Worm (Caenorhabditis elegans) whole organism, young adult: ENCODE measurements around the gene stg-1.

Experiments used
- B0019.2 ChIP-seq: fragments of 200-800 bp; sonication (Bioruptor generic); conservative IDR thresholded peaks from 2 replicates; pipeline ENCODE4 v1.3.6; 2022; ENCODE audit warnings: missing genetic modification reagents, missing genetic modification characterization, missing compliant biosample characterization
- B0035.1 ChIP-seq: sonication (generic microtip); optimal IDR thresholded peaks from 2 replicates; lab custom pipeline; 2016; ENCODE audit warnings: missing genetic modification characterization, mild to moderate bottlenecking, missing compliant biosample characterization, missing genotype, missing genetic modification reagents
- B0261.1 ChIP-seq: sonication (generic microtip); optimal IDR thresholded peaks from 2 replicates; lab custom pipeline; 2016; ENCODE audit warnings: mild to moderate bottlenecking, missing genetic modification characterization, moderate library complexity, missing compliant biosample characterization
- F55B11.4 ChIP-seq: sonication (generic microtip); optimal IDR thresholded peaks from 2 replicates; lab custom pipeline; 2016; ENCODE audit warnings: missing compliant biosample characterization, missing genetic modification characterization, borderline replicate concordance; ENCODE audit not compliant: insufficient read depth
- F57C9.4 ChIP-seq: sonication (generic microtip); optimal IDR thresholded peaks from 2 replicates; lab custom pipeline; 2017; ENCODE audit warnings: mild to moderate bottlenecking, missing genetic modification characterization, missing compliant biosample characterization
- K11D2.4 ChIP-seq: fragments of 200-800 bp; sonication (Bioruptor generic); IDR thresholded peaks from 2 replicates; pipeline ENCODE4 v1.3.6; 2022; ENCODE audit warnings: missing genetic modification reagents, missing genetic modification characterization, missing compliant biosample characterization
- T07F8.4 ChIP-seq: sonication (generic microtip); optimal IDR thresholded peaks from 2 replicates; lab custom pipeline; 2016; ENCODE audit warnings: mild to moderate bottlenecking, missing genetic modification characterization, moderate library complexity, missing compliant biosample characterization
- T26A5.8 ChIP-seq: sonication (generic microtip); optimal IDR thresholded peaks from 2 replicates; lab custom pipeline; 2016; ENCODE audit warnings: missing genetic modification characterization, missing compliant biosample characterization
- Y53F4B.3 ChIP-seq: fragments of 200-800 bp; sonication (Bioruptor generic); IDR thresholded peaks from 2 replicates; pipeline ENCODE4 v1.3.6; 2022; ENCODE audit warnings: missing genetic modification reagents, missing genetic modification characterization, missing compliant biosample characterization
- akir-1 ChIP-seq: fragments of 200-800 bp; sonication (Bioruptor generic); optimal IDR thresholded peaks from 2 replicates; lab custom pipeline; 2018; ENCODE audit warnings: mild to moderate bottlenecking, missing genetic modification characterization, moderate library complexity, missing compliant biosample characterization
- atf-7 ChIP-seq: sonication (generic microtip); optimal IDR thresholded peaks from 2 replicates; lab custom pipeline; 2017; ENCODE audit warnings: mild to moderate bottlenecking, missing genetic modification characterization, missing compliant biosample characterization
- athp-1 ChIP-seq: sonication (generic microtip); optimal IDR thresholded peaks from 2 replicates; lab custom pipeline; 2017; ENCODE audit warnings: mild to moderate bottlenecking, missing genetic modification characterization, missing compliant biosample characterization
- attf-5 ChIP-seq: fragments of 200-800 bp; sonication (Bioruptor generic); optimal IDR thresholded peaks from 2 replicates; lab custom pipeline; 2018; ENCODE audit warnings: mild to moderate bottlenecking, missing genetic modification characterization, missing compliant biosample characterization
- attf-6 ChIP-seq: fragments of 200-800 bp; sonication (Bioruptor generic); IDR thresholded peaks from 2 replicates; pipeline ENCODE4 v1.3.6; 2022; ENCODE audit warnings: missing genetic modification reagents, missing genetic modification characterization, missing compliant biosample characterization
- cebp-1 ChIP-seq, 2 experiments: fragments of 200-800 bp in 1 of 2; sonication (Bioruptor generic) in 1 of 2; sonication (generic microtip) in 1 of 2; IDR thresholded peaks in 1 of 2; optimal IDR thresholded peaks in 1 of 2; 2 replicates each; pipeline versions ENCODE4 v1.3.6 to Lab custom; 2017 to 2022; ENCODE audit warnings: missing compliant biosample characterization in 2 of 2, missing genetic modification characterization in 2 of 2, mild to moderate bottlenecking in 1 of 2, missing genetic modification reagents in 1 of 2, moderate library complexity in 1 of 2
- ceh-40 ChIP-seq: fragments of 200-800 bp; sonication (Bioruptor generic); IDR thresholded peaks from 2 replicates; pipeline ENCODE4 v1.3.6; 2022; ENCODE audit warnings: missing genetic modification characterization, missing compliant biosample characterization
- ceh-79 ChIP-seq: sonication (generic microtip); optimal IDR thresholded peaks from 2 replicates; lab custom pipeline; 2017; ENCODE audit warnings: mild to moderate bottlenecking, missing genetic modification characterization, missing compliant biosample characterization
- dpff-1 ChIP-seq: sonication (generic microtip); optimal IDR thresholded peaks from 2 replicates; lab custom pipeline; 2017; ENCODE audit warnings: mild to moderate bottlenecking, missing genetic modification characterization, missing compliant biosample characterization
- egl-44 ChIP-seq: fragments of 200-800 bp; sonication (Bioruptor generic); IDR thresholded peaks from 2 replicates; pipeline ENCODE4 v1.3.6; 2022; ENCODE audit warnings: missing genetic modification reagents, missing genetic modification characterization, missing compliant biosample characterization
- egrh-3 ChIP-seq: fragments of 200-800 bp; sonication (Bioruptor generic); IDR thresholded peaks from 2 replicates; pipeline ENCODE4 v1.3.6; 2022; ENCODE audit warnings: missing genetic modification reagents, missing genetic modification characterization, missing compliant biosample characterization
- ets-4 ChIP-seq: fragments of 200-800 bp; sonication (Bioruptor generic); optimal IDR thresholded peaks from 2 replicates; lab custom pipeline; 2018; ENCODE audit warnings: mild to moderate bottlenecking, missing genetic modification characterization, missing compliant biosample characterization
- hlh-12 ChIP-seq: sonication (generic microtip); optimal IDR thresholded peaks from 2 replicates; lab custom pipeline; 2016; ENCODE audit warnings: missing genetic modification characterization, missing compliant biosample characterization
- hmg-1.2 ChIP-seq: fragments of 200-800 bp; sonication (Bioruptor generic); IDR thresholded peaks from 2 replicates; pipeline ENCODE4 v1.3.6; 2022; ENCODE audit warnings: missing genetic modification reagents, missing genetic modification characterization, missing compliant biosample characterization
- hsf-1 ChIP-seq: fragments of 200-800 bp; sonication (Bioruptor generic); IDR thresholded peaks from 2 replicates; pipeline ENCODE4 v1.3.6; 2022; ENCODE audit warnings: missing genetic modification reagents, missing genetic modification characterization, missing compliant biosample characterization
- lag-1 ChIP-seq: fragments of 200-800 bp; sonication (Bioruptor generic); IDR thresholded peaks from 2 replicates; pipeline ENCODE4 v1.3.6; 2022; ENCODE audit warnings: missing genetic modification reagents, missing genetic modification characterization, missing compliant biosample characterization
- lin-40 ChIP-seq: sonication (generic microtip); optimal IDR thresholded peaks from 2 replicates; lab custom pipeline; 2016; ENCODE audit warnings: missing genetic modification characterization, mild to moderate bottlenecking, missing compliant biosample characterization, missing genotype, missing genetic modification reagents
- lin-54 ChIP-seq: fragments of 200-800 bp; sonication (Bioruptor generic); optimal IDR thresholded peaks from 2 replicates; lab custom pipeline; 2018; ENCODE audit warnings: mild to moderate bottlenecking, missing genetic modification characterization, missing compliant biosample characterization
- lir-1 ChIP-seq: fragments of 200-800 bp; sonication (Bioruptor generic); conservative IDR thresholded peaks from 2 replicates; pipeline ENCODE4 v1.3.6; 2022; ENCODE audit warnings: missing genetic modification reagents, missing genetic modification characterization, missing compliant biosample characterization
- madf-3 ChIP-seq: fragments of 200-800 bp; sonication (Bioruptor generic); IDR thresholded peaks from 2 replicates; pipeline ENCODE4 v1.3.6; 2022; ENCODE audit warnings: missing genetic modification reagents, missing genetic modification characterization, missing compliant biosample characterization
- mcd-1 ChIP-seq: fragments of 200-800 bp; sonication (Bioruptor generic); IDR thresholded peaks from 2 replicates; pipeline ENCODE4 v1.3.6; 2022; ENCODE audit warnings: missing genetic modification reagents, missing genetic modification characterization, missing compliant biosample characterization
- mxl-1 ChIP-seq: sonication (generic microtip); optimal IDR thresholded peaks from 2 replicates; lab custom pipeline; 2016; ENCODE audit warnings: missing genetic modification characterization, missing compliant biosample characterization
- nhr-179 ChIP-seq: sonication (generic microtip); optimal IDR thresholded peaks from 2 replicates; lab custom pipeline; 2016; ENCODE audit warnings: mild to moderate bottlenecking, missing genetic modification characterization, missing compliant biosample characterization
- nhr-80 ChIP-seq: sonication (generic microtip); optimal IDR thresholded peaks from 2 replicates; lab custom pipeline; 2016; ENCODE audit warnings: missing genetic modification characterization, missing compliant biosample characterization
- pbrm-1 ChIP-seq: fragments of 200-800 bp; sonication (Bioruptor generic); IDR thresholded peaks from 2 replicates; pipeline ENCODE4 v1.3.6; 2022; ENCODE audit warnings: missing genetic modification reagents, missing genetic modification characterization, missing compliant biosample characterization
- rcor-1 ChIP-seq: fragments of 200-800 bp; sonication (Bioruptor generic); IDR thresholded peaks from 2 replicates; pipeline ENCODE4 v1.3.6; 2022; ENCODE audit warnings: missing genetic modification reagents, missing genetic modification characterization, missing compliant biosample characterization
- rpc-1 ChIP-seq, 2 experiments: fragments of 150-350 bp in 1 of 2; sonication (generic microtip) in 1 of 2; optimal IDR thresholded peaks; 2 replicates each; lab custom pipeline; 2014 to 2018; ENCODE audit warnings: missing biosample characterization in 1 of 2, missing genetic modification characterization in 1 of 2, missing genetic modification reagents in 1 of 2, missing genotype in 1 of 2
- snpc-1.1 ChIP-seq: sonication (generic microtip); optimal IDR thresholded peaks from 2 replicates; lab custom pipeline; 2017; ENCODE audit warnings: missing genetic modification characterization, mild to moderate bottlenecking, missing compliant biosample characterization, antibody characterized with exemption, moderate library complexity, missing genotype, missing genetic modification reagents; ENCODE audit not compliant: insufficient read depth
- snpc-1.3 ChIP-seq: sonication (generic microtip); optimal IDR thresholded peaks from 2 replicates; lab custom pipeline; 2017; ENCODE audit warnings: missing genetic modification characterization, mild to moderate bottlenecking, missing compliant biosample characterization, antibody characterized with exemption, moderate library complexity, missing genotype, missing genetic modification reagents; ENCODE audit not compliant: insufficient read depth
- snpc-4 ChIP-seq, 5 experiments: fragments of 150-350 bp in 1 of 5; sonication (generic microtip) in 4 of 5; optimal IDR thresholded peaks; 2 replicates each; lab custom pipeline; 2014 to 2018; ENCODE audit warnings: missing genetic modification characterization in 5 of 5, missing biosample characterization in 3 of 5, antibody characterized with exemption in 2 of 5, mild to moderate bottlenecking in 2 of 5, missing compliant biosample characterization in 2 of 5, missing genotype in 2 of 5, moderate library complexity in 2 of 5, missing genetic modification reagents in 1 of 5
- somi-1 ChIP-seq: fragments of 200-800 bp; sonication (Bioruptor generic); optimal IDR thresholded peaks from 2 replicates; lab custom pipeline; 2018; ENCODE audit warnings: mild to moderate bottlenecking, missing genetic modification characterization, missing compliant biosample characterization
- tbx-9 ChIP-seq: sonication (generic microtip); optimal IDR thresholded peaks from 2 replicates; lab custom pipeline; 2016; ENCODE audit warnings: borderline replicate concordance, missing genetic modification characterization, inconsistent platforms, missing compliant biosample characterization
- unc-62 ChIP-seq: fragments of 150-350 bp; optimal IDR thresholded peaks from 2 replicates; lab custom pipeline; 2014; ENCODE audit warnings: missing biosample characterization, missing genetic modification reagents, missing genetic modification characterization
- ztf-26 ChIP-seq: sonication (generic microtip); optimal IDR thresholded peaks from 2 replicates; lab custom pipeline; 2017; ENCODE audit warnings: missing genetic modification characterization, missing compliant biosample characterization
- ztf-3 ChIP-seq: fragments of 200-800 bp; sonication (Bioruptor generic); optimal IDR thresholded peaks from 2 replicates; lab custom pipeline; 2018; ENCODE audit warnings: mild to moderate bottlenecking, missing genetic modification characterization, missing compliant biosample characterization

The stg-1 gene

DNA sequence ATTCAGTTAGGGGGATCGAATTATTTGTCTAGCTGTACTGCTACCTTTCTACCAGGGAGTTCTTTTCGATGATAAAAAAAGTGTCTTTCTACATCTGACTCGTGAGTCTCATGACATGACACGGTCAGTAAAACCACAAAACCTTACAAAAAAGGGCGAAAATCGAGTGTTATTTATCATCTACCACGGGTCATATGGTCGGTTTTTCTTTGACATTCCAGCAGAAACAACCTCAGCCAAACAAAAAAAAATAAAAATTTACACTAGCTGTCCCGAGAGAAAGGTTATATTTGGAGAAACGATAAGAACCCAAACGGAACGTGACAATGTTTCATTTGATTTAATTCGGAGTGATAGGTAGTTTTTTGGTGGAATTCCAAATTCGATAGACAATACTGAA is 40.8 kb downstream of the stg-1 start:
- TF ChIP-seq somi-1 (GFP tag; lab: Kevin White, UChicago) (peak; percentile 15), ztf-26 (peak; percentile 52), K11D2.4 (GFP tag; lab: Robert Waterston, UW) (peak; percentile 78), attf-5 (GFP tag; lab: Kevin White, UChicago) (no peak), madf-3 (GFP tag; lab: Robert Waterston, UW) (no peak), lir-1 (GFP tag; lab: Robert Waterston, UW) (no peak), lin-40 (tag; lab: Kevin White, UChicago) (peak; percentile 25), cebp-1 (GFP tag; IDR thresholded peaks at IDR 0.05; lab: Robert Waterston, UW) (no peak), cebp-1 (tag; optimal IDR thresholded peaks at IDR 0.05; lab: Kevin White, UChicago) (peak; percentile 49), nhr-80 (tag; lab: Kevin White, UChicago) (peak; percentile 23)

DNA sequence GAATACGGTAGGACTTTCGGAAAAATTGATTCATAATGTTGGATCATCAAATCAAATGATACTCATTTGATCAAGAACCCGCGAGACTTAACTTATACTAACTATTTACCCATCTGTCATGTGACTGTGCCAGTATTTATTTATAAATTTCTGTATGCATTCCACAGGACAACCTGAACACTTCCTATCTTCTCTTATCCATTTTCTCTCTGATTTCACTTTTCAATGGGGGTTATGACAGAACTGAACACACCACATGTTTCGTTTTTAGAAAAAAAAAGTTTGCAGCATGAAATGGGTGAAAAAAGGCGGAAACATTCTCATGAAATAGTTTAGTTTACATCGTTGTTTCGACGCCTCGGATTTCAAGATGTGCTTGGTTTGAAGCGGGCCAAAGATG is 42.9 kb downstream of the stg-1 start:
- no peak for TF ChIP-seq mxl-1 (tag; lab: Kevin White, UChicago)
- TF ChIP-seq T26A5.8 (tag; lab: Kevin White, UChicago): no peak
- TF ChIP-seq ztf-3 (GFP tag; lab: Kevin White, UChicago): no peak
- no peak for TF ChIP-seq dpff-1 (tag; lab: Kevin White, UChicago)

DNA sequence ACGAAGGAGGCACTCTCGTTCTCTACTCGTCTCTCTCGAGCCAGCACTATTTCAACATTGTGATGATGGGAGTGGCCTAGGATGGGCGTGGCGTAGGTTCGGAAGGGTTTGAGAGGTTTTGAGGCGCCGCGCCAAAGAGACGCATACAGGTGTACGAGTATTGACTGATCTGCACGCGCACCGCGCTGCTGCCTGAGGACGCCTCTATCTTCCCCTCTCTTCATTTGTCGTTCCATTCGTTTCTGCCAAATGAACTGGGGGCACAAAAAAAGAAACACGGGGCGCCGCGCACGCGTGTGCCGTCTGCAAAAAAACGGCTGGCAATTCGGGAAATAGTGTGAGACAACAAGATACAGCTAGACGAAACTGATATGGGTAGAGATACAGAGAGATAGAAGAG is 44.4 kb downstream of the stg-1 start, which contains the start of gene lec-2:
TSS of gene lec-2 (minus strand) at position 171 of the 400 bp plus-strand sequence.
- TF ChIP-seq hsf-1 (no peak), snpc-1.1 (no peak), nhr-80 (tag; lab: Kevin White, UChicago) (no peak), unc-62 (no peak), F57C9.4 (no peak), F55B11.4 (tag; lab: Kevin White, UChicago) (no peak), rpc-1 (optimal IDR thresholded peaks at IDR 0.05; lab: Kevin White, UChicago) (no peak), rpc-1 (tag; optimal IDR thresholded peaks at IDR 0.05; lab: Kevin White, UChicago) (no peak), egl-44 (no peak), egrh-3 (GFP tag; lab: Robert Waterston, UW) (peak; percentile 13; the same call in 1 of the 2 replicates), ets-4 (GFP tag; lab: Kevin White, UChicago) (no peak), lin-54 (no peak), B0035.1 (no peak), dpff-1 (tag; lab: Kevin White, UChicago) (no peak), hmg-1.2 (GFP tag; lab: Robert Waterston, UW) (peak; percentile 42; the same call in 1 of the 2 replicates), ceh-40 (GFP tag; lab: Robert Waterston, UW) (no peak), snpc-4 (GFP tag; optimal IDR thresholded peaks at IDR 0.05; lab: Kevin White, UChicago) (no peak), snpc-4 (tag; optimal IDR thresholded peaks at IDR 0.05; lab: Kevin White, UChicago) (no peak), pbrm-1 (no peak), nhr-179 (tag; lab: Kevin White, UChicago) (no peak), athp-1 (tag; lab: Kevin White, UChicago) (no peak), snpc-1.3 (tag; lab: Kevin White, UChicago) (no peak), tbx-9 (no peak), akir-1 (GFP tag; lab: Kevin White, UChicago) (no peak), ceh-79 (tag; lab: Kevin White, UChicago) (no peak), B0261.1 (tag; lab: Kevin White, UChicago) (no peak), atf-7 (tag; lab: Kevin White, UChicago) (peak; percentile 25), lag-1 (no peak), rcor-1 (GFP tag; lab: Robert Waterston, UW) (no peak), Y53F4B.3 (GFP tag; lab: Robert Waterston, UW) (no peak), T07F8.4 (tag; lab: Kevin White, UChicago) (no peak), hlh-12 (no peak), mcd-1 (GFP tag; lab: Robert Waterston, UW) (peak; percentile 36; the same call in 1 of the 2 replicates), attf-6 (GFP tag; lab: Robert Waterston, UW) (no peak), B0019.2 (GFP tag; lab: Robert Waterston, UW) (no peak)
